Worm (Caenorhabditis elegans) whole organism, L4 larva: ENCODE measurements around the gene zyg-12.

Experiments used
- F26F4.8 ChIP-seq: fragments of 200-800 bp; sonication (Bioruptor generic); conservative IDR thresholded peaks from 2 replicates; pipeline ENCODE4 v1.3.6; 2022; ENCODE audit warnings: missing genetic modification characterization, missing compliant biosample characterization
- F44E2.7 ChIP-seq: fragments of 200-800 bp; sonication (Bioruptor generic); IDR thresholded peaks from 2 replicates; pipeline ENCODE4 v2.1.2; 2022; ENCODE audit warnings: missing genetic modification characterization, missing compliant biosample characterization
- T20F7.1 ChIP-seq: fragments of 200-800 bp; sonication (Bioruptor generic); optimal IDR thresholded peaks from 2 replicates; lab custom pipeline; 2018; ENCODE audit warnings: mild to moderate bottlenecking, missing genetic modification characterization, missing compliant biosample characterization
- Y105C5A.15 ChIP-seq: fragments of 200-800 bp; sonication (Bioruptor generic); IDR thresholded peaks from 2 replicates; pipeline ENCODE4 v1.3.6; 2022; ENCODE audit warnings: missing genetic modification characterization, missing compliant biosample characterization
- aha-1 ChIP-seq: fragments of 150-350 bp; peaks from one replicate; lab custom pipeline; 2014; ENCODE audit warnings: missing biosample characterization, missing genetic modification characterization
- ceh-28 ChIP-seq: fragments of 150-350 bp; optimal IDR thresholded peaks from 2 replicates; lab custom pipeline; 2014; ENCODE audit warnings: missing biosample characterization, missing genetic modification reagents, missing genetic modification characterization
- ceh-44 ChIP-seq: fragments of 200-800 bp; sonication (Bioruptor generic); IDR thresholded peaks from 2 replicates; pipeline ENCODE4 v1.3.6; 2022; ENCODE audit warnings: missing genetic modification reagents, missing genetic modification characterization, missing compliant biosample characterization
- cey-2 ChIP-seq: sonication (generic microtip); optimal IDR thresholded peaks from 3 replicates; lab custom pipeline; 2017; ENCODE audit warnings: missing genetic modification characterization, mild to moderate bottlenecking, missing compliant biosample characterization, antibody characterized with exemption, borderline replicate concordance; ENCODE audit not compliant: insufficient read depth
- ctbp-1 ChIP-seq: fragments of 200-800 bp; sonication (Bioruptor generic); IDR thresholded peaks from 2 replicates; pipeline ENCODE4 v1.3.6; 2022; ENCODE audit warnings: missing genetic modification reagents, missing genetic modification characterization, missing compliant biosample characterization
- daf-16 ChIP-seq, 3 experiments: sonication (generic microtip); optimal IDR thresholded peaks; 2 replicates each; lab custom pipeline; 2016 to 2017; ENCODE audit warnings: missing genetic modification characterization in 3 of 3, missing genetic modification reagents in 3 of 3, mild to moderate bottlenecking in 2 of 3, missing compliant biosample characterization in 2 of 3, missing biosample characterization in 1 of 3, moderate library complexity in 1 of 3
- dmd-8 ChIP-seq: fragments of 200-800 bp; sonication (Bioruptor generic); IDR thresholded peaks from 2 replicates; pipeline ENCODE4 v1.3.6; 2022; ENCODE audit warnings: missing genetic modification characterization, missing compliant biosample characterization
- duxl-1 ChIP-seq: sonication (generic microtip); optimal IDR thresholded peaks from 2 replicates; lab custom pipeline; 2016; ENCODE audit warnings: mild to moderate bottlenecking, missing genetic modification characterization, moderate library complexity, missing compliant biosample characterization; ENCODE audit not compliant: poor library complexity
- dve-1 ChIP-seq: sonication (generic microtip); optimal IDR thresholded peaks from 2 replicates; lab custom pipeline; 2017; ENCODE audit warnings: antibody characterized with exemption, mild to moderate bottlenecking, missing genetic modification characterization, missing compliant biosample characterization; ENCODE audit not compliant: insufficient read depth
- gei-8 ChIP-seq: fragments of 200-800 bp; sonication (Bioruptor generic); optimal IDR thresholded peaks from 2 replicates; lab custom pipeline; 2018; ENCODE audit warnings: mild to moderate bottlenecking, missing genetic modification characterization, missing compliant biosample characterization
- hlh-11 ChIP-seq: fragments of 200-800 bp; sonication (Bioruptor generic); optimal IDR thresholded peaks from 2 replicates; lab custom pipeline; 2018; ENCODE audit warnings: mild to moderate bottlenecking, missing genetic modification characterization, missing compliant biosample characterization
- hlh-30 ChIP-seq: sonication (generic microtip); optimal IDR thresholded peaks from 2 replicates; lab custom pipeline; 2017; ENCODE audit warnings: antibody characterized with exemption, mild to moderate bottlenecking, missing genetic modification characterization, missing compliant biosample characterization; ENCODE audit not compliant: insufficient read depth
- jun-1 ChIP-seq: fragments of 150-350 bp; optimal IDR thresholded peaks from 2 replicates; lab custom pipeline; 2014; ENCODE audit warnings: missing biosample characterization, missing genetic modification reagents, missing genetic modification characterization
- madf-5 ChIP-seq, 2 experiments: fragments of 200-800 bp; sonication (Bioruptor generic); IDR thresholded peaks; 2 replicates each; pipeline ENCODE4 v1.3.6; 2022; ENCODE audit warnings: missing compliant biosample characterization in 2 of 2, missing genetic modification characterization in 2 of 2
- madf-9 ChIP-seq: fragments of 200-800 bp; sonication (Bioruptor generic); conservative IDR thresholded peaks from 2 replicates; pipeline ENCODE4 v1.3.6; 2022; ENCODE audit warnings: missing genetic modification reagents, missing genetic modification characterization, missing compliant biosample characterization
- mdt-29 ChIP-seq: fragments of 200-800 bp; sonication (Bioruptor generic); IDR thresholded peaks from 2 replicates; pipeline ENCODE4 v1.3.6; 2022; ENCODE audit warnings: missing genetic modification reagents, missing genetic modification characterization, missing compliant biosample characterization
- mxl-2 ChIP-seq: fragments of 200-800 bp; sonication (Bioruptor generic); conservative IDR thresholded peaks from 2 replicates; pipeline ENCODE4 v1.3.6; 2022; ENCODE audit warnings: missing genetic modification reagents, missing genetic modification characterization, missing compliant biosample characterization
- nhr-10 ChIP-seq: fragments of 150-350 bp; optimal IDR thresholded peaks from 2 replicates; lab custom pipeline; 2014; ENCODE audit warnings: missing biosample characterization, missing genetic modification characterization
- nhr-102 ChIP-seq: sonication (generic microtip); optimal IDR thresholded peaks from 2 replicates; lab custom pipeline; 2016; ENCODE audit warnings: mild to moderate bottlenecking, missing genetic modification characterization, moderate library complexity, missing compliant biosample characterization
- nhr-11 ChIP-seq: fragments of 150-350 bp; optimal IDR thresholded peaks from 2 replicates; lab custom pipeline; 2014; ENCODE audit warnings: missing biosample characterization, missing genetic modification characterization
- nhr-237 ChIP-seq: sonication (generic microtip); optimal IDR thresholded peaks from 2 replicates; lab custom pipeline; 2017; ENCODE audit warnings: missing biosample characterization, missing genetic modification characterization
- nhr-28 ChIP-seq: fragments of 150-350 bp; optimal IDR thresholded peaks from 2 replicates; lab custom pipeline; 2014; ENCODE audit warnings: missing biosample characterization, missing genetic modification characterization
- nhr-76 ChIP-seq: fragments of 150-350 bp; optimal IDR thresholded peaks from 2 replicates; lab custom pipeline; 2014; ENCODE audit warnings: missing biosample characterization, missing genetic modification characterization
- pqm-1 ChIP-seq: sonication (generic microtip); optimal IDR thresholded peaks from 2 replicates; lab custom pipeline; 2017; ENCODE audit warnings: missing biosample characterization, missing genetic modification characterization
- saeg-2 ChIP-seq: fragments of 200-800 bp; sonication (Bioruptor generic); IDR thresholded peaks from 2 replicates; pipeline ENCODE4 v1.3.6; 2022; ENCODE audit warnings: missing genetic modification reagents, missing genetic modification characterization, missing compliant biosample characterization
- set-16 ChIP-seq: fragments of 200-800 bp; sonication (Bioruptor generic); IDR thresholded peaks from 2 replicates; pipeline ENCODE4 v1.3.6; 2022; ENCODE audit warnings: missing genetic modification reagents, missing genetic modification characterization, missing compliant biosample characterization
- spr-1 ChIP-seq: sonication (generic microtip); optimal IDR thresholded peaks from 2 replicates; lab custom pipeline; 2016; ENCODE audit warnings: mild to moderate bottlenecking, missing genetic modification characterization, missing compliant biosample characterization
- zfp-2 ChIP-seq: sonication (generic microtip); optimal IDR thresholded peaks from 2 replicates; lab custom pipeline; 2016; ENCODE audit warnings: mild to moderate bottlenecking, missing genetic modification characterization, missing compliant biosample characterization

zyg-12 gene

DNA sequence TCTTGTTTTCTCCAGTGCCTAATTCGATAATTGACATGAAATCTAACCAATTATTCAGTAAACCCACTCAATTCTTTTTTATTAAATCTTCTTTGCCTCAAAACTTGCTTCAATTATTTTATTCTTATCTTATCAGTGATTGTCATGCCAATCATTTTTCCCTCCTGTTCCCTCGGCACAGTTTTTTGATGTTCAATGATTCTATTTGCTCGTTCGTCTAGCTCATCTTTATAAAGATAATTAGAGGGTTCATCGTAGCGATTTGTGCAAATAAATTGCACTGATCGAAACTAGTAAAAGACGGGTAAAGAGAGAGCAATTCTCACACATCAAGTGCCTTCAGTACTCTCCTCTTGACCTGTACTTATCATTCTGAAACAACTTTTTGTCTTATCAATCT lies 17.9 kb downstream of the zyg-12 start:
- TF ChIP-seq pqm-1 (tag; lab: Kevin White, UChicago) (peak; percentile 68), hlh-11 (peak; percentile 20), hlh-30 (tag; lab: Kevin White, UChicago) (no peak)

DNA sequence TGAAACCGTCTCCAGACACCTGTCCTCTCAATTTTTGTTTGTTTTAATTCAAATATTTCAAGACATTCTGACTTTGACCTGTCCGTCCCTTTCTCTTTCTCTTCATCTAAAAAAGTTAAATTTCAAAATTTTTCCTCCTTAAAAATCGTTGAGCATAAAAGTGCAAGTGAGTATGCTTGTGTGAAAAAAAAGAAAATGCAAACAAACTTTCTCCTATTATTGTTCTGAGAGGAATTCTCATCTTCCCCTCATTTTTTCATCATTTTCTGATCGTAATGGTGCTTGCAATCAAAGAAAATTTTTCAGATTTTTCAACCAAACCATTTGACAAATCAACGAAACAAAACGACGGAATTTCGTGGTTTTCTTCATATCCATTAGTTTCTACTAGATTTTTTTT lies 19.2 kb downstream of the zyg-12 start, which contains the start of gene shc-2:
TSS of gene shc-2 (plus strand) at position 301 of the 400 bp plus-strand sequence.
- TF ChIP-seq dve-1 (tag; lab: Kevin White, UChicago) (no peak), nhr-11 (no peak), set-16 (GFP tag; lab: Robert Waterston, UW) (no peak), zfp-2 (tag; lab: Kevin White, UChicago) (no peak), F26F4.8 (GFP tag; lab: Robert Waterston, UW) (no peak), nhr-10 (tag; lab: Kevin White, UChicago) (no peak)
- TF ChIP-seq, all 104 proteins: peak for 0

DNA sequence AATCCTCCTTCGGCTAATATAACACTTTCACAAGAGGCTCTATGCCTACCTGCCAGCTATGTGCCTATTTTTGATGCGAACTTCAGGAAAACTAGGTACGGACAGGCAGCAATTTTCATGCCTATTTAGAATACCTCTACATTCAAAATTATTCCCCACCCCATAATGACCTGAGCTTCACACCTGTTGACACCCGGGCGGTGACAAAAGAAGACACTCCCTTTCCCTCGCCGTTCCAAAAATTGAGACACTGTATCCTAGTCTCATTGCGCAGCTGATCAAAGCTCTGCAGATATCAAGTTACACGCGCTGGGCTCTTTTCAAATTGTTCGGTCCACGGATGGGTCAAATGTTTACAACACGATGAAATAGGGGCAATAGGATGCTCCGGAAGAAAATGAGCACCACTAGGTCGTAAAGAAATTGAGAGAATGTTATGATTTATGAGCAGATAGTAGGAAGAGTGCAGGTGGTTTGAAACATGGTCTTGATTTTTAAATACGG lies 24.8 kb downstream of the zyg-12 start:
- TF ChIP-seq aha-1 (tag; lab: Kevin White, UChicago) = peak; percentile 86
- no peak for TF ChIP-seq T20F7.1

DNA sequence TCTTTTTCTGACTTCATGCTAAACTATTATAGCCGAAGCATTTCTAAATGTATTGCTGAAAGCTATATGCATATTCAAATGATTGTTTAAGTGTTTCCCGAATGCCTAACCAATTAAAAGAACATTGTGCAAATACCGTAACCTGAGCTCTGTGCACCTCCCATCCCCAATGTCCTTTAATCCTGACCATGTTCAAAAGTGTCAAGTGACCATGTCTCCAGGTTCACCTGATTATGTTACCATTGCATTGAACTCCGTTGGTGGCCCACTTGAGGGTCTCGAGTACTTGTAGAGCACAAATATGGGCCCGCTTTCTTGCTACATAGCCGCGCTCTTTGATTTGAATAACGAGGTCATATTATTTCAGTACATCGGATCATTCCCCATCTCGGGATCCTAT lies 25.6 kb downstream of the zyg-12 start:
- TF ChIP-seq madf-5 (GFP tag; IDR thresholded peaks at IDR 0.05; lab: Robert Waterston, UW) (no peak), nhr-237 (no peak), madf-9 (GFP tag; lab: Robert Waterston, UW) (no peak), cey-2 (tag; lab: Kevin White, UChicago) (no peak), nhr-102 (tag; lab: Kevin White, UChicago) (no peak), saeg-2 (GFP tag; lab: Robert Waterston, UW) (no peak), nhr-76 (no peak), Y105C5A.15 (GFP tag; lab: Robert Waterston, UW) (no peak), zfp-2 (tag; lab: Kevin White, UChicago) (no peak), mdt-29 (GFP tag; lab: Robert Waterston, UW) (no peak), daf-16 (GFP tag; optimal IDR thresholded peaks at IDR 0.05; lab: Kevin White, UChicago) (no peak), daf-16 (tag; optimal IDR thresholded peaks at IDR 0.05; lab: Kevin White, UChicago) (no peak), mxl-2 (GFP tag; lab: Robert Waterston, UW) (no peak), hlh-11 (no peak), ceh-44 (GFP tag; lab: Robert Waterston, UW) (no peak), spr-1 (tag; lab: Kevin White, UChicago) (no peak), dmd-8 (GFP tag; lab: Robert Waterston, UW) (no peak), gei-8 (no peak), nhr-28 (tag; lab: Kevin White, UChicago) (no peak), duxl-1 (tag; lab: Kevin White, UChicago) (no peak)
- TF ChIP-seq, all 104 proteins: peak for 0

- no peak for TF ChIP-seq duxl-1 (tag; lab: Kevin White, UChicago)
- no peak for TF ChIP-seq jun-1 (tag; lab: Kevin White, UChicago)
- TF ChIP-seq aha-1 (tag; lab: Kevin White, UChicago) = peak; percentile 40
- TF ChIP-seq ceh-28 (tag; lab: Kevin White, UChicago) = no peak
- TF ChIP-seq nhr-28 (tag; lab: Kevin White, UChicago) = no peak
- TF ChIP-seq F44E2.7 (GFP tag; lab: Robert Waterston, UW) = no peak
- no peak for TF ChIP-seq saeg-2 (GFP tag; lab: Robert Waterston, UW)
- TF ChIP-seq ctbp-1 (GFP tag; lab: Robert Waterston, UW) = no peak
Measured at ce11 chrII:4981682-4982404, 32.1 kb downstream of the zyg-12 start.
